Worm (Caenorhabditis elegans) whole organism, L4/young adult: ENCODE data around the gene mlp-1.

ENCODE experiments used
- W03F9.2 ChIP-seq: fragments of 150-350 bp; optimal IDR thresholded peaks from 2 replicates; lab custom pipeline; 2014; ENCODE audit warnings: missing biosample characterization, missing genetic modification characterization
- dao-5 ChIP-seq: sonication (generic microtip); optimal IDR thresholded peaks from 2 replicates; lab custom pipeline; 2016; ENCODE audit warnings: missing genotype, missing genetic modification characterization, moderate library complexity, missing compliant biosample characterization
- him-1 ChIP-seq: sonication (generic microtip); optimal IDR thresholded peaks from 2 replicates; lab custom pipeline; 2016; ENCODE audit warnings: missing genotype, missing genetic modification reagents, missing genetic modification characterization, missing compliant biosample characterization

mlp-1 gene

DNA sequence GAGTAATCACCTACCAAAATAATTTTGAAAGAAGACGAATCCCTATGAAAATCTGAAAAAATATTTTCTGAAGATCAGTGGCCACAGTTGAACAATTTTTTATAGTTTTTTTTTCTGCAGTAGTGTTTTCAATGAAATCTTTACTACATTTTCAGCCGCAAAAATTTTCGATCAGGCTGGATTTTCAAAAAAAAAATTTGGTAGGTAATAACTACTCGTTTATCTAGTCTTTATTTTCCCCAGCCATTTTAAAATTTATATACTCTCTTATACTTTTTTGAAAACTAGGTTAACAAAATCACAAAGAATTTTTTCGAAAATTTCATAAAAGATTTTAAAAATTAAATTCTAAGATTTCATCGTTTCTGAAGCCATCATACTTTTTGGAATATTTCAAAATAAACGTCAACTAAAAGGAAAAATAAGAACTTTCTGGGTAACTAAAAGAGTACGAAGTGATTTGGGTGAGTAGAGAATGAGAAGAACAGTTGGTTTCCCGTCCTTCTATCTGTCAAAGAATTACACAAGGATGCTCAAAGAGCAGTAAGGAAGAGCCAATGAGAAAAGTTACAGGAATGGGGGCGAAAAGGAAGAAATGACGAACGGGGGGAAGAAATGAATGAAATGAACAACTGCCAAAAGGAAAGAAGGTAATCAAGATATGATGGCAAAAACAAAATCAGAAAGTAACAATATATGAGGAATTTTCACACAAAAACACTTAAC lies at the start of gene mlp-1:
Gene mlp-1, minus strand, starts transcription at position 51 of the 726 bp plus-strand sequence.
- TF ChIP-seq dao-5 (tag; lab: Kevin White, UChicago) (no peak), W03F9.2 (tag; lab: Kevin White, UChicago) (no peak), him-1 (tag; lab: Kevin White, UChicago) (no peak)

- no peak for TF ChIP-seq W03F9.2 (tag; lab: Kevin White, UChicago)
- no peak for TF ChIP-seq him-1 (tag; lab: Kevin White, UChicago)
- TF ChIP-seq dao-5 (tag; lab: Kevin White, UChicago), result no peak
These were observed 44.8 kb upstream of the mlp-1 start, which contains the start of the genes npp-10 and cyk-3 for ce11 chrIII:6019512-6020209. Gene npp-10, minus strand, starts transcription at chrIII:6019562. Gene cyk-3, plus strand, starts transcription at chrIII:6020159.

DNA sequence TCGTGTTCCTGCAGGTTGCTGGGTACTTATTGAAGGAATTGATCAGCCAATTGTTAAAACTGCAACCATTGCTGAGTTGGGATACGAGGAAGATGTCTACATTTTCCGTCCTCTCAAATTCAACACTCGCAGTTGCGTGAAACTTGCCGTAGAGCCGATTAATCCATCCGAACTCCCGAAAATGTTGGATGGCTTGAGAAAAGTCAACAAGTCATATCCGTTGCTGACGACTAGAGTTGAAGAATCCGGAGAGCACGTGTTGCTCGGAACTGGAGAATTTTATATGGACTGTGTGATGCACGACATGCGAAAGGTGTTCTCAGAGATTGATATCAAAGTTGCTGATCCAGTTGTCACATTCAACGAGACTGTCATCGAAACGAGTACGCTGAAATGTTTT lies 36.5 kb upstream of the mlp-1 start:
- TF ChIP-seq W03F9.2 (tag; lab: Kevin White, UChicago), result no peak
- no peak for TF ChIP-seq him-1 (tag; lab: Kevin White, UChicago)
- TF ChIP-seq dao-5 (tag; lab: Kevin White, UChicago), result no peak

DNA sequence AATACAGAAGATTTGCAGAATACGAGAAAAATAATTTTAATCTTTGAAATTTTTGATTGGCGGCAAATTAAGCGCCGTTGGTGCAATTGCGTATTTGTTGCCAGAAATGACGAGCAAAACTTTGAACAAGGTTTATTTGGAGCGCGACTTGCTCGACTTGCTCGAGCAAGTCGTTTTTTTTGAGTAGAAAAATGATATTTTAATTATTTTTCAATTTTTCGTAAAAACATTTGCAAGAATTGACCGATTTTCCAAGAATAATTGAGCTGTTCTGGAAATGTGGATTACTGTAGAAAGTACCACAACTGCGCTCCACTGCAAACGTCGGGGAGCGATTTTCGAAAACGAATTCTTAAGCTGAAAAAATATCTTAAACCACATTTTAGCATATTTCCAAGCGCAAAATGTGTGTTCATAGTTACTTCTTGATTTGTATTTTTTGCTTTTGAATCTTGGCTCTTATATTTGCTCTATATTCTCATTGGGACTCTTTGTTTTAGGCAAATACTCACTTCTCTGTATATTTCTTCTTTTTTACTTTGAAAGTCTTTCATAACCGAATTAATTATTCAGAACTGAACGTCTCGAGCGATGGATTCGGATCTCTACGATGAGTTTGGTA lies 34.2 kb upstream of the mlp-1 start, which contains the start of the genes gcna-1 and eftu-2:
Gene gcna-1, minus strand, starts transcription at position 96 of the 622 bp plus-strand sequence.
Gene eftu-2, plus strand, starts transcription at position 572 of the 622 bp plus-strand sequence.
- TF ChIP-seq him-1 (tag; lab: Kevin White, UChicago) (no peak), W03F9.2 (tag; lab: Kevin White, UChicago) (no peak), dao-5 (tag; lab: Kevin White, UChicago) (no peak)

DNA sequence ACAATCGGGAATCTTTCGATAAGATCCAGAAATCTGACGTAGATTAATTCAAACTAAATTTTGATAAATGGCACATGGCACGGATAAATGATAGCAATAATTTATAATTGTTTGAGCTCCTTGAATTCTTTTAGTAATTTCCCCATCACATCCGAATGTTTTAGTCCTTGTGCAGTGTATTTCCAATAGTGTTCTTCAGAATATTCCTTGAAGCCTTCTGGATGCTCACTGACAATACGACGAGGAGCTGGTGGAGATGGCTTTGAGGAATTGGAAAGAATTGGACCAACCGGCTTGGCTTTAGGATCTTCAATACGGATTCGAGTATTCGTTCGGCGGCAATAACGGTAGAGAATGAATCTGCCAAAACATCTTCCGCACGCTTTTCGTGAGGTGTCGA lies 31.6 kb upstream of the mlp-1 start:
- TF ChIP-seq dao-5 (tag; lab: Kevin White, UChicago), result no peak
- peak; percentile 24 for TF ChIP-seq him-1 (tag; lab: Kevin White, UChicago)
- no peak for TF ChIP-seq W03F9.2 (tag; lab: Kevin White, UChicago)

ce11 chrIII:6002024-6002423 lies 27.2 kb upstream of the mlp-1 start:
- no peak for TF ChIP-seq W03F9.2 (tag; lab: Kevin White, UChicago)
- no peak for TF ChIP-seq dao-5 (tag; lab: Kevin White, UChicago)
- no peak for TF ChIP-seq him-1 (tag; lab: Kevin White, UChicago)

DNA sequence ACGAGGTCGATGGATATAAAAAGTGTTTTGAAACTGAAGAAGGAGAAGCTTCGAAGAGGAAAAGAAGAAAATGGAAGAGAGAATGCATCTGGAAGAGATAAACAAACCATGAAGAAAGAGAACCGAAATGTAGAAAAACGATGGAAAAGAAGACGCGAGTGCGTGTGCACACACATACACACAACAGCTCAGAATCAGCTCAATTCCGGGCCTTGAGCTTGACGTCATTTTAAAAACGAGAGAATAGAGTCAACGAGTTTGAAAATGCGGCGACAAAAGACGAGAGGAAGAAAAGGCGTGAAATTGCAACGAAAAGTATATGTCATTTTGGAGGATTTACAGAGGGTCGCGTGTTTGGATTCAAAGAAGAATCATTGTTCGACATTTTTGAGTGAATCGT lies 24.8 kb upstream of the mlp-1 start:
- TF ChIP-seq him-1 (tag; lab: Kevin White, UChicago), result peak; percentile 59
- TF ChIP-seq W03F9.2 (tag; lab: Kevin White, UChicago), result no peak

- TF ChIP-seq dao-5 (tag; lab: Kevin White, UChicago), result no peak
- TF ChIP-seq W03F9.2 (tag; lab: Kevin White, UChicago), result no peak
- no peak for TF ChIP-seq him-1 (tag; lab: Kevin White, UChicago)
These were observed 23.8 kb upstream of the mlp-1 start for ce11 chrIII:5998640-5999039.

DNA sequence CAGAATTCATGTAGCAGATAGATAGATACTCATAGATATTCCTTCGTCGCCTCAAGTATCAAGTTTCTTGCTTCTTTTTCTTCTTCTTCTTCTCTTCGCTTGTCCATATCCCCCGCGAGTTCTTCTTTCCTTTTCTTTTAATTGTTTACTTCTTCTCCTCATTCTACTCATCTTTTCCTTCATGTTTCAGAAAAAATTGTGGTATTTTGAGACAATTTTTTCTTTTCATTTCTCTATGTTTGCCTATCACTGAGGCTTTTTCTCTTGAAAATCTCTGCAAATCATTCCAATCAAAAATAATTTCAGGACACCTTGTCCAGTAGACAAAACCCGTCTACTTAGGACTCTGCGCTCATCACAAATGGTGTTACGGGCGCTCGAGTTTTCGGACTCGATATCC lies 18.1 kb upstream of the mlp-1 start, which contains the start of gene T04C9.1:
Gene T04C9.1, plus strand, starts transcription at position 301 of the 400 bp plus-strand sequence.
- no peak for TF ChIP-seq him-1 (tag; lab: Kevin White, UChicago)
- TF ChIP-seq W03F9.2 (tag; lab: Kevin White, UChicago), result no peak
- no peak for TF ChIP-seq dao-5 (tag; lab: Kevin White, UChicago)

DNA sequence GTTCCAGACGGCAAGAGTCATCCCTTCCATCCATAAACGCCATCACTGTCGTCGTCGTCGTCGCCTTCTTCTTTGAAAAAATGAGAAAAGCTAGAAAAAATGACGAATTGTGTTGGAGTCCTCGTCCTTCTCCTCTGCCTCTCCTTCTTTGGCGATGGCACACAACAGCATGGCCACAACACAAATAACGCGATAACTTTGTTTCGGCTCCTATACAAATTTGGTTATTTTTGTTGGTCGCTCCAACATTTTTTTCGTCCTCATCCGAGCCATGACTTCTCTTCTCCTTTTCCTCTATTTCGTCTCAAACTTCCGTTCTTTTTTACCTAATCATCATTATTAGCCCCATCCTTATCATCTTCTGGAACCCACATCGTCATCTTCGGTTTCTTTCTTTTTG lies 17.2 kb upstream of the mlp-1 start:
- no peak for TF ChIP-seq dao-5 (tag; lab: Kevin White, UChicago)
- no peak for TF ChIP-seq him-1 (tag; lab: Kevin White, UChicago)
- no peak for TF ChIP-seq W03F9.2 (tag; lab: Kevin White, UChicago)

DNA sequence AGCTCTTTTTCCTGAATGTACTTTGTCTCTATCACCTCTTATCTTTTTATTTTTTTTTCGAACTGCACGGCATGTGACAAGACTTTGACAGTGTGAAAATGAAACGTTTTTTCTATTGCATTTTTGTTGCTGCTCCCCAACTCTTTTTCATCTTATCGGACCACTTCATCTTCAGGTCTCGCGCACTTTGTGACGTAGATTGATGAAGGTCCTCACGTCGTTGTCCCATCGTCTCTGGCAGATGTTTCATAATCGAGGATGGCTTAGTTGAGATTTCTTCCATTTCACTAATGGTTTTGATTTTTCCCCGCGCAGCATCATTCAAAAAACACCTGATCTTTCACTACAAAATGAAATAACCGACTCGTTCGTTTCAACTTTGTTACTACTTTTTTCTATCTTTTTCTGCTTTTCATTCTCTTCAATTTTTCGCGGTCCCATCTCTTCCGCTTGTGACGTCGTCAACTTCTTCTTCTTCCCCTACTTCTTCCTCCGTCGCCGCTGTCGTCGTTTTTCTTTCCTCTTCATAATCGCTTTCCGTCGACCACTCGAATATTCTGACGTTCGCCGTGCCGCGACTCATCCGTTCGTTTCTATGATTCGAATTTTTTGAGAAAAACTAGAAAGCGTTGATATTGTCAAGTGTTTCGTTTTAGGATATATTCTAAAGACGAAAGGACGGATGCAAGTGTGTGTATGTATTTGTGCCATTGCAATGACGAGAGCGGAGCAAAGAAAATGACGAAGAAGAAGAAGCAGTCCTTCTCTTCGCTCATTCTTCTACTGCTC lies 16.5 kb upstream of the mlp-1 start, which contains the start of gene T04C9.2:
Gene T04C9.2, plus strand, starts transcription at position 739 of the 789 bp plus-strand sequence.
- peak; percentile 4 for TF ChIP-seq him-1 (tag; lab: Kevin White, UChicago)
- no peak for TF ChIP-seq dao-5 (tag; lab: Kevin White, UChicago)

- TF ChIP-seq W03F9.2 (tag; lab: Kevin White, UChicago), result no peak
- no peak for TF ChIP-seq him-1 (tag; lab: Kevin White, UChicago)
- no peak for TF ChIP-seq dao-5 (tag; lab: Kevin White, UChicago)
These were observed 15.2 kb upstream of the mlp-1 start for ce11 chrIII:5990090-5990489.
